Worm (Caenorhabditis elegans) whole organism, mixed stage, embryonic: ENCODE results near the gene icl-1.

Source experiments
- M03D4.4 ChIP-seq: sonication (generic microtip); optimal IDR thresholded peaks from 2 replicates; lab custom pipeline; 2017; ENCODE audit warnings: mild to moderate bottlenecking, missing genetic modification characterization, missing compliant biosample characterization
- blmp-1 ChIP-seq: fragments of 150-350 bp; optimal IDR thresholded peaks from 2 replicates; lab custom pipeline; 2014; ENCODE audit warnings: missing biosample characterization, missing genetic modification characterization
- ceh-39 ChIP-seq: fragments of 150-350 bp; optimal IDR thresholded peaks from 2 replicates; lab custom pipeline; 2014; ENCODE audit warnings: missing biosample characterization, missing genetic modification characterization
- ceh-83 ChIP-seq: fragments of 200-800 bp; sonication (Bioruptor generic); optimal IDR thresholded peaks from 2 replicates; lab custom pipeline; 2018; ENCODE audit warnings: mild to moderate bottlenecking, missing genetic modification characterization, missing compliant biosample characterization
- cnd-1 ChIP-seq: fragments of 200-800 bp; sonication (Bioruptor generic); optimal IDR thresholded peaks from 2 replicates; lab custom pipeline; 2018; ENCODE audit warnings: mild to moderate bottlenecking, missing genetic modification characterization, missing compliant biosample characterization
- drap-1 ChIP-seq: fragments of 200-800 bp; sonication (Bioruptor generic); optimal IDR thresholded peaks from 3 replicates; lab custom pipeline; 2018; ENCODE audit warnings: mild to moderate bottlenecking, missing genetic modification characterization, missing compliant biosample characterization
- elt-1 ChIP-seq: sonication (generic microtip); optimal IDR thresholded peaks from 2 replicates; lab custom pipeline; 2017; ENCODE audit warnings: missing genetic modification characterization, mild to moderate bottlenecking, missing compliant biosample characterization, antibody characterized with exemption, moderate library complexity, borderline replicate concordance; ENCODE audit not compliant: insufficient read depth
- elt-3 ChIP-seq: fragments of 150-350 bp; optimal IDR thresholded peaks from 2 replicates; lab custom pipeline; 2014; ENCODE audit warnings: missing biosample characterization, missing genetic modification characterization
- flh-1 ChIP-seq: fragments of 200-800 bp; sonication (Bioruptor generic); optimal IDR thresholded peaks from 2 replicates; lab custom pipeline; 2018; ENCODE audit warnings: mild to moderate bottlenecking, missing genetic modification characterization, moderate library complexity, missing compliant biosample characterization
- ham-2 ChIP-seq: fragments of 200-800 bp; sonication (Bioruptor generic); optimal IDR thresholded peaks from 2 replicates; lab custom pipeline; 2018; ENCODE audit warnings: mild to moderate bottlenecking, missing genetic modification characterization, missing compliant biosample characterization
- hlh-1 ChIP-seq: fragments of 150-350 bp; optimal IDR thresholded peaks from 2 replicates; lab custom pipeline; 2014; ENCODE audit warnings: missing biosample characterization, missing genetic modification reagents, missing genetic modification characterization
- lin-13 ChIP-seq: fragments of 150-350 bp; optimal IDR thresholded peaks from 2 replicates; lab custom pipeline; 2014; ENCODE audit warnings: missing biosample characterization, missing genetic modification characterization
- lin-32 ChIP-seq: fragments of 200-800 bp; sonication (Bioruptor generic); optimal IDR thresholded peaks from 2 replicates; lab custom pipeline; 2018; ENCODE audit warnings: mild to moderate bottlenecking, missing genetic modification characterization, missing compliant biosample characterization
- mab-5 ChIP-seq: fragments of 150-350 bp; optimal IDR thresholded peaks from 2 replicates; lab custom pipeline; 2014; ENCODE audit warnings: missing biosample characterization, missing genetic modification characterization
- mep-1 ChIP-seq: fragments of 150-350 bp; optimal IDR thresholded peaks from 2 replicates; lab custom pipeline; 2017; ENCODE audit warnings: missing biosample characterization, missing genetic modification reagents, missing genetic modification characterization, inconsistent platforms
- nhr-2 ChIP-seq: fragments of 150-350 bp; optimal IDR thresholded peaks from 2 replicates; lab custom pipeline; 2014; ENCODE audit warnings: missing biosample characterization, missing genetic modification characterization
- nhr-28 ChIP-seq: fragments of 150-350 bp; optimal IDR thresholded peaks from 2 replicates; lab custom pipeline; 2014; ENCODE audit warnings: missing biosample characterization, missing genetic modification characterization
- nhr-76 ChIP-seq: sonication (generic microtip); optimal IDR thresholded peaks from 2 replicates; lab custom pipeline; 2017; ENCODE audit warnings: missing biosample characterization, missing genetic modification characterization
- pha-4 ChIP-seq: fragments of 150-350 bp; optimal IDR thresholded peaks from 2 replicates; lab custom pipeline; 2018; ENCODE audit warnings: missing biosample characterization, missing genetic modification reagents, missing genetic modification characterization
- sem-2 ChIP-seq: fragments of 200-800 bp; sonication (Bioruptor generic); optimal IDR thresholded peaks from 2 replicates; lab custom pipeline; 2018; ENCODE audit warnings: mild to moderate bottlenecking, missing genetic modification characterization, missing compliant biosample characterization
- snpc-4 ChIP-seq: fragments of 150-350 bp; optimal IDR thresholded peaks from 2 replicates; lab custom pipeline; 2014; ENCODE audit warnings: missing biosample characterization, missing genetic modification characterization
- unc-120 ChIP-seq: sonication (generic microtip); optimal IDR thresholded peaks from 2 replicates; lab custom pipeline; 2017; ENCODE audit warnings: missing genetic modification characterization, missing compliant biosample characterization; ENCODE audit not compliant: poor library complexity, severe bottlenecking
- unc-39 ChIP-seq: fragments of 150-350 bp; optimal IDR thresholded peaks from 2 replicates; lab custom pipeline; 2014; ENCODE audit warnings: missing biosample characterization, missing genetic modification characterization
- unc-62 ChIP-seq: fragments of 150-350 bp; optimal IDR thresholded peaks from 2 replicates; lab custom pipeline; 2014; ENCODE audit warnings: missing biosample characterization, missing genetic modification reagents, missing genetic modification characterization
- zip-8 ChIP-seq: fragments of 150-350 bp; optimal IDR thresholded peaks from 2 replicates; lab custom pipeline; 2014; ENCODE audit warnings: missing biosample characterization, missing genetic modification characterization
- ztf-11 ChIP-seq: fragments of 150-350 bp; optimal IDR thresholded peaks from 2 replicates; lab custom pipeline; 2014; ENCODE audit warnings: missing biosample characterization, missing genetic modification characterization

The icl-1 gene

ce11 chrV:706918-707317 is 20.9 kb downstream of the icl-1 start, which contains the start of gene srbc-38:
Gene srbc-38 (plus strand): TSS chrV:707218.
- no peak for TF ChIP-seq sem-2 (GFP tag; lab: Kevin White, UChicago)

ce11 chrV:702260-702659 is 25.5 kb downstream of the icl-1 start, which contains the start of gene srbc-37:
Gene srbc-37 (plus strand): TSS chrV:702560.
- TF ChIP-seq mab-5 (tag; lab: Kevin White, UChicago) (no peak), zip-8 (tag; lab: Kevin White, UChicago) (no peak), ceh-39 (tag; lab: Kevin White, UChicago) (no peak), elt-1 (no peak), unc-39 (tag; lab: Kevin White, UChicago) (no peak), unc-62 (GFP tag; lab: Kevin White, UChicago) (no peak), nhr-76 (tag; lab: Kevin White, UChicago) (no peak), hlh-1 (tag; lab: Kevin White, UChicago) (no peak), lin-32 (GFP tag; lab: Kevin White, UChicago) (no peak), pha-4 (no peak), ham-2 (GFP tag; lab: Kevin White, UChicago) (no peak), blmp-1 (tag; lab: Kevin White, UChicago) (no peak), snpc-4 (tag; lab: Kevin White, UChicago) (no peak)

- TF ChIP-seq nhr-76 (tag; lab: Kevin White, UChicago) = no peak
- no peak for TF ChIP-seq mab-5 (tag; lab: Kevin White, UChicago)
- TF ChIP-seq cnd-1 (tag; lab: Kevin White, UChicago) = no peak
- TF ChIP-seq unc-62 (GFP tag; lab: Kevin White, UChicago) = no peak
- no peak for TF ChIP-seq hlh-1 (tag; lab: Kevin White, UChicago)
- TF ChIP-seq ham-2 (GFP tag; lab: Kevin White, UChicago) = no peak
- no peak for TF ChIP-seq mep-1 (tag; lab: Kevin White, UChicago)
- no peak for TF ChIP-seq lin-13 (tag; lab: Kevin White, UChicago)
- no peak for TF ChIP-seq blmp-1 (tag; lab: Kevin White, UChicago)
- no peak for TF ChIP-seq nhr-2
These were observed 28.2 kb downstream of the icl-1 start, which contains the start of the genes ugt-29 and srx-5 for ce11 chrV:699489-700129. Gene ugt-29 (minus strand): TSS chrV:699589. Gene srx-5 (plus strand): TSS chrV:700079.

ce11 chrV:699051-699450 is 28.8 kb downstream of the icl-1 start:
- TF ChIP-seq zip-8 (tag; lab: Kevin White, UChicago) = peak; percentile 74
- no peak for TF ChIP-seq unc-62 (GFP tag; lab: Kevin White, UChicago)
- TF ChIP-seq, all 35 proteins: peak for 1

ce11 chrV:695914-696313 is 31.9 kb downstream of the icl-1 start, which contains the start of gene srj-52:
Gene srj-52 (minus strand): TSS chrV:696014.
- no peak for TF ChIP-seq ceh-83 (GFP tag; lab: Kevin White, UChicago)
- no peak for TF ChIP-seq nhr-28 (tag; lab: Kevin White, UChicago)
- TF ChIP-seq drap-1 (GFP tag; lab: Kevin White, UChicago) = no peak
- no peak for TF ChIP-seq mab-5 (tag; lab: Kevin White, UChicago)
- no peak for TF ChIP-seq cnd-1 (tag; lab: Kevin White, UChicago)
- TF ChIP-seq hlh-1 (tag; lab: Kevin White, UChicago) = no peak
- TF ChIP-seq elt-3 (tag; lab: Kevin White, UChicago) = no peak
- no peak for TF ChIP-seq lin-13 (tag; lab: Kevin White, UChicago)
- no peak for TF ChIP-seq M03D4.4 (tag; lab: Kevin White, UChicago)
- no peak for TF ChIP-seq flh-1
- TF ChIP-seq ztf-11 (tag; lab: Kevin White, UChicago) = no peak
- no peak for TF ChIP-seq unc-120 (tag; lab: Kevin White, UChicago)
- no peak for TF ChIP-seq lin-32 (GFP tag; lab: Kevin White, UChicago)
- TF ChIP-seq, all 35 proteins: peak for 0

ce11 chrV:694625-695024 is 33.2 kb downstream of the icl-1 start, which contains the start of gene srj-53:
Gene srj-53 (minus strand): TSS chrV:694725.
- TF ChIP-seq ceh-83 (GFP tag; lab: Kevin White, UChicago) = no peak
